Worm (Caenorhabditis elegans): ENCODE measurements around the gene Y37H2A.13.

Gene Y37H2A.13

DNA sequence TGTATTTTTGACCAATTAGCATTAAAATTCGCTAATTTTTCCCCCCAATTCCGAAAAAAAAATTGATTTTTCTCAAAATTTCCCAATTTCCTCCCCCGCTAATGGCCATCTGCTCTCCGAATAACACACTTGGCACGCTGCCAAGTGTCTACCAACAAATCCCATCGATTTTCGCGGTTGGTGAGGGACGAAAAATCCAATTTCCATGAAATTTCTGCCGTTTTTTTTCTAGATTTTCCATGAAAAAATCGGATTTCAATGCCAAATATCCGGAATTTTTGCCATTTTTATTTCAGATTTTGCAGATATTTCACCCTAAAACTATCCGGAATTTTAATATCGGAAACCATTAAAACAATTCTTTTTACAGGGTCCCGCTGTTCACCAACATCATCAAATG is 33.2 kb upstream of the Y37H2A.13 start:
- TF ChIP-seq elt-3 (tag; optimal IDR thresholded peaks at IDR 0.05): no peak
- TF ChIP-seq mbf-1 (tag; optimal IDR thresholded peaks at IDR 0.05): no peak
- no peak for TF ChIP-seq F13H6.1 (tag; optimal IDR thresholded peaks at IDR 0.05)
- TF ChIP-seq lin-39 (tag; optimal IDR thresholded peaks at IDR 0.05): no peak
- no peak for TF ChIP-seq lin-11 (tag; optimal IDR thresholded peaks at IDR 0.05)
- no peak for TF ChIP-seq Y55F3AM.14 (GFP tag; optimal IDR thresholded peaks at IDR 0.05)
- TF ChIP-seq ztf-11 (tag; optimal IDR thresholded peaks at IDR 0.05): no peak
- no peak for TF ChIP-seq nhr-21 (tag; optimal IDR thresholded peaks at IDR 0.05)
- TF ChIP-seq nhr-25 (tag; optimal IDR thresholded peaks at IDR 0.05): no peak
- no peak for TF ChIP-seq sma-9 (GFP tag; optimal IDR thresholded peaks at IDR 0.05)
- TF ChIP-seq sma-9 (tag; optimal IDR thresholded peaks at IDR 0.05): no peak
- TF ChIP-seq ceh-82 (tag; optimal IDR thresholded peaks at IDR 0.05): no peak
- TF ChIP-seq sem-4 (tag; optimal IDR thresholded peaks at IDR 0.05): no peak
- no peak for TF ChIP-seq ztf-4 (tag; optimal IDR thresholded peaks at IDR 0.05)
- no peak for TF ChIP-seq ceh-16 (tag; optimal IDR thresholded peaks at IDR 0.05)

DNA sequence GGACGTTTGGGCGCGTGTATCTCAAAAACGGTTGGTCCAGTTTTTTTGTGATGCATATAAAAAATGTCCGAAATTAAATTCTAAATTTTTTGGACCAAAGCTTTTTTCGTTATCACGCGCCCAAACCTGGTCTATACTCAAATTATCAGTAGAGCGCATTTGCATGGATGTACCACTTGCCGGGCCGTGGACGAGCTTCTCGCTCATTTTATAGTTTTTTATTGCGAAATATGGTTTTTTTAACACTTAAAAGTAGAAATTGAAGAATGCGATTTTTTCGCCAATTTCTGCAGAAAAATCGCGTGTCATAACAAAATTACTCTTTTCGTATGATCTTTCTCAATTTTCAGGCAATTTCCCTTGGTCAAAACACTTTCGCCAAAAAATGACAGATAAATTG is 27.6 kb upstream of the Y37H2A.13 start:
- peak; percentile 45 for TF ChIP-seq unc-55 (GFP tag; optimal IDR thresholded peaks at IDR 0.05)

DNA sequence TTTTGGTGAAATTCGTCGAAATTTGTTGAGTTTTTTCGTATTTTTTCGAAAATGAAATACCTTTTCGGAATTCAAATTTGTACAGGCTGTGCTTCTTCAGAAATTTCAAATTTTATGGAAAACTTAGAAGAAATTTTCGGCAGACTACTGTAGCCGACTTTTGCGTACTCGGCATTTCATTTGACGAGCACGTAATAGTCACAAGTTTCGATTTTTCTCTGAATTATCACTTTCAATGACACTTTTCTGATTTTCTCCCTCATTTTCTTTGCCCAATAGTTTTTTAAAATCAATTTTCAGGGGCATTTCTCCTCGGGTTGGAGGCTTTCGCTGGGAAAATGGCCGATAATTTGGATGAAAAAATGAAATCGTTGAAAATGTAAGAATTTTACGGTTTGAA is 19.0 kb upstream of the Y37H2A.13 start, which contains the start of gene fbxa-107:
fbxa-107 (plus strand) TSS at position 301 of the 400 bp plus-strand sequence.
- no peak for TF ChIP-seq F13H6.1 (tag; optimal IDR thresholded peaks at IDR 0.05)
- no peak for TF ChIP-seq nhr-11 (tag; optimal IDR thresholded peaks at IDR 0.05)
- no peak for TF ChIP-seq unc-62 (GFP tag; optimal IDR thresholded peaks at IDR 0.05)
- no peak for TF ChIP-seq nhr-25 (tag; optimal IDR thresholded peaks at IDR 0.05)
- no peak for TF ChIP-seq zag-1 (tag; optimal IDR thresholded peaks at IDR 0.05)

DNA sequence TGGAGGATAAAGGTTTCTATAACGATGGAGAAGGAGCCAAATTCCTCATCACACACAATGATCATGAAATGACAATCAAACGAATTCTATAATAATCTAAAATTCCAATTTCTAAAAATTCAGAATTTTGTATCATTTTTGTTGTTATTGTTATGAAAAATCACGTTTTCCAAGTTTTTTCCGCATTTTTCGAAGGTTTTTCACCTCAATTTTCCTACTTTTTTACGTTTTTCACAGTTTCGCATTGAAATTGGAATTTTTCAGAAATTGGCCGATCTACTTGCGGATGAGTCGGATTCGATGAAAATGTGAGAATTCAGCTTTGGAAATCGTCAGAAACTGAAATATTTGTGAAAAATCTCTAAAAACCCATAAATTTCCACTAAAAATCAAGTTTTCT is 17.6 kb upstream of the Y37H2A.13 start, which contains the start of gene fbxa-210:
fbxa-210 (plus strand) TSS at position 301 of the 400 bp plus-strand sequence.
- no peak for TF ChIP-seq alr-1 (tag; optimal IDR thresholded peaks at IDR 0.05)
- TF ChIP-seq peb-1 (tag; optimal IDR thresholded peaks at IDR 0.05): no peak
- TF ChIP-seq elt-3 (tag; optimal IDR thresholded peaks at IDR 0.05): no peak
- no peak for TF ChIP-seq mdl-1 (tag; optimal IDR thresholded peaks at IDR 0.05)
- no peak for TF ChIP-seq lin-11 (tag; optimal IDR thresholded peaks at IDR 0.05)
- no peak for TF ChIP-seq nhr-25 (tag; optimal IDR thresholded peaks at IDR 0.05)
- no peak for TF ChIP-seq blmp-1 (tag; optimal IDR thresholded peaks at IDR 0.05; ENCODE audit: insufficient read depth)
- no peak for TF ChIP-seq lin-13 (GFP tag; optimal IDR thresholded peaks at IDR 0.05)
- no peak for TF ChIP-seq nhr-21 (tag; optimal IDR thresholded peaks at IDR 0.05)
- no peak for TF ChIP-seq C34F6.9 (tag; optimal IDR thresholded peaks at IDR 0.05)
- no peak for TF ChIP-seq nhr-77 (tag; optimal IDR thresholded peaks at IDR 0.05)
- no peak for TF ChIP-seq dmd-4 (tag; optimal IDR thresholded peaks at IDR 0.05)
- no peak for TF ChIP-seq zag-1 (tag; optimal IDR thresholded peaks at IDR 0.05)
- no peak for TF ChIP-seq sma-9 (GFP tag; optimal IDR thresholded peaks at IDR 0.05)
- TF ChIP-seq sma-9 (tag; optimal IDR thresholded peaks at IDR 0.05): no peak
- no peak for TF ChIP-seq F13H6.1 (tag; optimal IDR thresholded peaks at IDR 0.05)
- TF ChIP-seq mbf-1 (tag; optimal IDR thresholded peaks at IDR 0.05): no peak
- TF ChIP-seq lin-39 (tag; optimal IDR thresholded peaks at IDR 0.05): no peak

DNA sequence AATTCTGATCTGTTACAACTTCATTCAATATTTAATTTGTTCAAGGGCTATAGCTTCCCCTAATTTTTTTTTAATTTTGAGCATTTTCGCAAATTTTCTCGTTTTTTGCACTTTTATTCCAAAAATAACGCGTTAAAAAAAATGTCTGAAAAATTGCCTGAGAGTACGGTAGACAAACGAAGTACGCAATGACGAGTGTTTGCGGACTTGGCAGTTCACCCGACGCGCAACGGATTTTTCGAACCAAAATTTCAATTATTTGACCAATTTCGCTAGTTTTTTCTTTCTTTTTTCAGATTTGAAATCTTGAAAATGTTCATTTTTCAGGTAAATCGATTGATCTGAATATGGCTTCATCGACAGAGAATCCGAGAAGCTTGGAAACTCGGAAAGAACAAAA is 15.5 kb upstream of the Y37H2A.13 start, which contains the start of gene fbxa-211:
fbxa-211 (plus strand) TSS at position 328 of the 400 bp plus-strand sequence.
- TF ChIP-seq ztf-11 (tag; optimal IDR thresholded peaks at IDR 0.05) (no peak), sma-3 (GFP tag; optimal IDR thresholded peaks at IDR 0.05) (no peak), nhr-25 (tag; optimal IDR thresholded peaks at IDR 0.05) (no peak), nhr-10 (tag; optimal IDR thresholded peaks at IDR 0.05) (no peak), nhr-237 (tag; optimal IDR thresholded peaks at IDR 0.05) (no peak)

DNA sequence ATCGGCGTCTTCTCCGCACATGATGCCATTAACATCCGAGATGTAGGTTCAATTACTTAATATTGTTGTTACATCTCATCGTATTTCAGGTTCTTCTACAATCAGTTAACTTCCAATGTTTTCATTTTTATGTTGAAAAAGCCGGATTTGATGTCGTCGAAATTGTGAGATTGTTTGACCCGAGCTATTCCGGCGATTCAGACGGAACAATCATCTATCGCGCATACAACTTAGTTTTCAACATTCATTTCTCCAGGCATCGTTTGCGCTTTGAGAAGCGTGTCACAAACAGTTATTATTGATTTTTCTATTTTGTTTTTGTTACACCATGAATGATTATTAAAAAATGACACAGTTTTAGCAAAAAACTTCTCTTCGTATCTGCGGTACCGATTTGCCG is 14.1 kb upstream of the Y37H2A.13 start:
- no peak for TF ChIP-seq nhr-23 (tag; optimal IDR thresholded peaks at IDR 0.05)
- no peak for TF ChIP-seq nhr-77 (tag; optimal IDR thresholded peaks at IDR 0.05)
- no peak for TF ChIP-seq peb-1 (tag; optimal IDR thresholded peaks at IDR 0.05)
- no peak for TF ChIP-seq nhr-11 (tag; optimal IDR thresholded peaks at IDR 0.05)
- no peak for TF ChIP-seq lin-39 (tag; optimal IDR thresholded peaks at IDR 0.05)
- no peak for TF ChIP-seq zag-1 (tag; optimal IDR thresholded peaks at IDR 0.05)
- TF ChIP-seq Y55F3AM.14 (GFP tag; optimal IDR thresholded peaks at IDR 0.05): no peak
- no peak for TF ChIP-seq skn-1 (tag; optimal IDR thresholded peaks at IDR 0.05)
- no peak for TF ChIP-seq crh-2 (tag; optimal IDR thresholded peaks at IDR 0.05)
- no peak for TF ChIP-seq sma-3 (GFP tag; optimal IDR thresholded peaks at IDR 0.05)
- no peak for TF ChIP-seq R02D3.7 (tag; optimal IDR thresholded peaks at IDR 0.05)
- TF ChIP-seq unc-62 (GFP tag; optimal IDR thresholded peaks at IDR 0.05): no peak
- TF ChIP-seq alr-1 (tag; optimal IDR thresholded peaks at IDR 0.05): no peak
- TF ChIP-seq ztf-4 (tag; optimal IDR thresholded peaks at IDR 0.05): no peak
- no peak for TF ChIP-seq mab-5 (tag; optimal IDR thresholded peaks at IDR 0.05)
- TF ChIP-seq mbf-1 (tag; optimal IDR thresholded peaks at IDR 0.05): no peak
- no peak for TF ChIP-seq sem-4 (tag; optimal IDR thresholded peaks at IDR 0.05)
- no peak for TF ChIP-seq ama-1 (optimal IDR thresholded peaks at IDR 0.05)
- TF ChIP-seq aly-2 (tag; optimal IDR thresholded peaks at IDR 0.05): no peak
- no peak for TF ChIP-seq ZK546.5 (tag; optimal IDR thresholded peaks at IDR 0.05)
